Worm (Caenorhabditis elegans): ENCODE measurements around the gene amt-4.

ce11 chrX:4530426-4531044 lies 34.6 kb upstream of the amt-4 start:
- TF ChIP-seq unc-62 (GFP tag; optimal IDR thresholded peaks at IDR 0.05) (no peak), M03D4.4 (tag; optimal IDR thresholded peaks at IDR 0.05) (no peak), ztf-11 (tag; optimal IDR thresholded peaks at IDR 0.05) (no peak), nhr-12 (tag; optimal IDR thresholded peaks at IDR 0.05) (no peak)

All from whole organism, mixed stage, embryonic.